Fruit fly (Drosophila melanogaster): Measurements from ENCODE around the gene Syn1.

DNA sequence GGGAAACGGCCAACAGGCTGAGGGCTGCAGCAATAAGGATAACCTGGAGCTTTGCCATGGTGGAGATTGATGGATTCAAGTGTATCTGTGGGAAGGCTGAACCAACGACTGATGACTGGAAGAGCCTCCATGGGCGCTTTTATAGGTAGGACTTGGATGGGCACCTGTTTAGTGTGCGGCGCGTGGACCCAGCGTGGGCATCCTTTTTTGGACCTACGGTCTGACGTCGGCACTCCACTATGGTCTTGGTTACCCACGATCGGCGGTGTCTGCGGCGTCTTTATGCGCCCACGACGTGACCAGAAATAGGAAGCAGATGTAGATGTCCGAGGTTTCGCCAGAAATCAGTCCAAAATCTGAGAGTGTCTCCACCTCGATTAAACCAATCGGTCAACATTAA is 30.1 kb downstream of the Syn1 start, which contains the start of gene CG14566:
- TF ChIP-seq fkh (GFP tag; optimal IDR thresholded peaks at IDR 0.05) (no peak), CG6163 (GFP tag; IDR thresholded peaks at IDR 0.05) (no peak)

Measured in whole organism, prepupa.